Worm (Caenorhabditis elegans) whole organism, L4 larva: ENCODE results near the gene sdz-38.

Experiments
- F26F4.8 ChIP-seq: fragments of 200-800 bp; sonication (Bioruptor generic); conservative IDR thresholded peaks from 2 replicates; pipeline ENCODE4 v1.3.6; 2022; ENCODE audit warnings: missing genetic modification characterization, missing compliant biosample characterization
- F37D6.2 ChIP-seq: sonication (generic microtip); optimal IDR thresholded peaks from 2 replicates; lab custom pipeline; 2016; ENCODE audit warnings: mild to moderate bottlenecking, missing genetic modification characterization, missing compliant biosample characterization
- arid-1 ChIP-seq: fragments of 200-800 bp; sonication (Bioruptor generic); conservative IDR thresholded peaks from 2 replicates; pipeline ENCODE4 v1.3.6; 2022; ENCODE audit warnings: missing genetic modification reagents, missing genetic modification characterization, missing compliant biosample characterization
- ceh-82 ChIP-seq: sonication (generic microtip); optimal IDR thresholded peaks from 2 replicates; lab custom pipeline; 2017; ENCODE audit warnings: missing biosample characterization, missing genetic modification characterization
- dve-1 ChIP-seq: sonication (generic microtip); optimal IDR thresholded peaks from 2 replicates; lab custom pipeline; 2017; ENCODE audit warnings: antibody characterized with exemption, mild to moderate bottlenecking, missing genetic modification characterization, missing compliant biosample characterization; ENCODE audit not compliant: insufficient read depth
- gei-8 ChIP-seq: fragments of 200-800 bp; sonication (Bioruptor generic); optimal IDR thresholded peaks from 2 replicates; lab custom pipeline; 2018; ENCODE audit warnings: mild to moderate bottlenecking, missing genetic modification characterization, missing compliant biosample characterization
- jun-1 ChIP-seq: fragments of 150-350 bp; optimal IDR thresholded peaks from 2 replicates; lab custom pipeline; 2014; ENCODE audit warnings: missing biosample characterization, missing genetic modification reagents, missing genetic modification characterization
- lin-38 ChIP-seq: fragments of 200-800 bp; sonication (Bioruptor generic); IDR thresholded peaks from 2 replicates; pipeline ENCODE4 v1.3.6; 2022; ENCODE audit warnings: missing genetic modification reagents, missing genetic modification characterization, missing compliant biosample characterization
- lin-39 ChIP-seq: fragments of 150-350 bp; optimal IDR thresholded peaks from 2 replicates; lab custom pipeline; 2014; ENCODE audit warnings: missing biosample characterization, missing genetic modification reagents, missing genetic modification characterization
- lir-3 ChIP-seq: sonication (generic microtip); optimal IDR thresholded peaks from 2 replicates; lab custom pipeline; 2016; ENCODE audit warnings: mild to moderate bottlenecking, missing genetic modification characterization, missing compliant biosample characterization
- madf-5 ChIP-seq, 2 experiments: fragments of 200-800 bp; sonication (Bioruptor generic); IDR thresholded peaks; 2 replicates each; pipeline ENCODE4 v1.3.6; 2022; ENCODE audit warnings: missing compliant biosample characterization in 2 of 2, missing genetic modification characterization in 2 of 2
- snpc-4 ChIP-seq: fragments of 150-350 bp; optimal IDR thresholded peaks from 2 replicates; lab custom pipeline; 2014; ENCODE audit warnings: missing biosample characterization, missing genetic modification characterization

- no peak for TF ChIP-seq snpc-4 (tag; lab: Kevin White, UChicago)
- TF ChIP-seq lin-38 (GFP tag; lab: Robert Waterston, UW) = no peak
- TF ChIP-seq ceh-82 (tag; lab: Kevin White, UChicago) = no peak
- no peak for TF ChIP-seq F37D6.2
- TF ChIP-seq gei-8 (GFP tag; lab: Kevin White, UChicago) = no peak
- no peak for TF ChIP-seq dve-1
- TF ChIP-seq F26F4.8 (GFP tag; lab: Robert Waterston, UW) = no peak
- TF ChIP-seq jun-1 (tag; lab: Kevin White, UChicago) = no peak
- no peak for TF ChIP-seq lin-39
- TF ChIP-seq lir-3 (tag; lab: Kevin White, UChicago) = no peak
- no peak for TF ChIP-seq madf-5 (GFP tag; IDR thresholded peaks at IDR 0.05; lab: Robert Waterston, UW)
- TF ChIP-seq arid-1 (GFP tag; lab: Robert Waterston, UW) = no peak
These were observed 29.8 kb downstream of the sdz-38 start for ce11 chrII:9951846-9952245.
